Worm (Caenorhabditis elegans): ENCODE measurements around the gene clec-82.
"Not testable (repeated sequence)": the region's sequence is repeated elsewhere in the genome, so short reads cannot be mapped to it uniquely, and the experiment has no call there.

DNA sequence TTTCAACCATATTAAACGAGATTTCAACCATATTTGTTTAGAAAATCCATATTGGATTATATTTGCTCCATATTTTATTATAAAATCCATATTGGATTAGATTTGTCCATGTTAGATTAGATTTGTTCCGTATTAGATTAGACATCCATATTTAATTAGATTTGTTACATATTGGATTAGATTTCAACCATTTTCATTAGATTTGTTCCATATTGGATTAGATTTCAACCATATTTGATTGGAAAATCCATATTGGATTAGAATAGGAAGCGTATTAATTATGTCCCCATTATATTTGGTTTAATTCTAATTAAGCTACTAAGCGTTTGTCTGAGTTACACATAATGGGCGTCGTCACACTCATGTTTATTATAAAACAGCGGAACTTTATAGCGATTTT, 33.9 kb upstream of the clec-82 start, which contains the start of gene Y54G2A.44:
- TF ChIP-seq klf-2 (GFP tag; conservative IDR thresholded peaks at IDR 0.05); ztf-29 (GFP tag; IDR thresholded peaks at IDR 0.05); ztf-23 (GFP tag; IDR thresholded peaks at IDR 0.05); T22C8.4 (GFP tag; IDR thresholded peaks at IDR 0.05); tab-1 (GFP tag; IDR thresholded peaks at IDR 0.05); flt-1 (GFP tag; IDR thresholded peaks at IDR 0.05): not testable (repeated sequence)
